Worm (Caenorhabditis elegans): Measurements from ENCODE around the gene Y38H6C.15.

Gene Y38H6C.15

ce11 chrV:20551096-20551495 lies 15.0 kb upstream of the Y38H6C.15 start, which contains the start of gene Y38H6C.20:
Gene Y38H6C.20 (minus strand): TSS chrV:20551196.
- no peak for TF ChIP-seq ceh-2 (tag; optimal IDR thresholded peaks at IDR 0.05)
- TF ChIP-seq che-1 (tag; optimal IDR thresholded peaks at IDR 0.05) = no peak
- no peak for TF ChIP-seq ahr-1 (tag; optimal IDR thresholded peaks at IDR 0.05)
- TF ChIP-seq ets-4 (tag; optimal IDR thresholded peaks at IDR 0.05) = no peak
- TF ChIP-seq hlh-15 (tag; optimal IDR thresholded peaks at IDR 0.05) = no peak
- TF ChIP-seq hlh-30 (tag; optimal IDR thresholded peaks at IDR 0.05; ENCODE audit: insufficient read depth) = no peak
- TF ChIP-seq rnt-1 (tag; optimal IDR thresholded peaks at IDR 0.05) = no peak
- TF ChIP-seq lin-11 (tag; optimal IDR thresholded peaks at IDR 0.05) = no peak
- TF ChIP-seq pha-2 (tag; optimal IDR thresholded peaks at IDR 0.05) = no peak
- TF ChIP-seq pha-4 (tag; optimal IDR thresholded peaks at IDR 0.05) = no peak

- TF ChIP-seq eyg-1 (tag; optimal IDR thresholded peaks at IDR 0.05) (no peak), hlh-13 (GFP tag; optimal IDR thresholded peaks at IDR 0.05) (no peak), sdc-2 (tag; optimal IDR thresholded peaks at IDR 0.05) (no peak), Y22D7AL.16 (tag; optimal IDR thresholded peaks at IDR 0.05) (no peak), pax-1 (tag; optimal IDR thresholded peaks at IDR 0.05) (no peak), lim-6 (tag; optimal IDR thresholded peaks at IDR 0.05) (no peak), C08G9.2 (tag; optimal IDR thresholded peaks at IDR 0.05) (no peak), ceh-24 (tag; optimal IDR thresholded peaks at IDR 0.05) (no peak), syd-9 (tag; optimal IDR thresholded peaks at IDR 0.05) (no peak), ceh-6 (GFP tag; optimal IDR thresholded peaks at IDR 0.05) (no peak), ets-4 (tag; optimal IDR thresholded peaks at IDR 0.05) (no peak), ceh-2 (tag; optimal IDR thresholded peaks at IDR 0.05) (no peak), elt-4 (tag; optimal IDR thresholded peaks at IDR 0.05) (no peak), dve-1 (tag; optimal IDR thresholded peaks at IDR 0.05) (no peak), pag-3 (tag; optimal IDR thresholded peaks at IDR 0.05; ENCODE audit: borderline replicate concordance) (no peak), npax-4 (tag; optimal IDR thresholded peaks at IDR 0.05) (no peak), C38D4.7 (GFP tag; optimal IDR thresholded peaks at IDR 0.05) (no peak), ceh-22 (tag; optimal IDR thresholded peaks at IDR 0.05) (no peak)
Measured at ce11 chrV:20547048-20547447, 10.9 kb upstream of the Y38H6C.15 start, which contains the start of gene Y38H6C.18. Gene Y38H6C.18 (minus strand): TSS chrV:20547148.

ce11 chrV:20545742-20546141 lies 9.6 kb upstream of the Y38H6C.15 start:
- TF ChIP-seq unc-86 (tag; optimal IDR thresholded peaks at IDR 0.05) (no peak), elt-2 (tag; optimal IDR thresholded peaks at IDR 0.05) (no peak), ets-4 (tag; optimal IDR thresholded peaks at IDR 0.05) (no peak), pqm-1 (tag; optimal IDR thresholded peaks at IDR 0.05) (no peak), tbx-2 (tag; optimal IDR thresholded peaks at IDR 0.05) (no peak), ceh-9 (tag; optimal IDR thresholded peaks at IDR 0.05) (no peak), T23F11.4 (GFP tag; optimal IDR thresholded peaks at IDR 0.05) (no peak), hlh-6 (tag; optimal IDR thresholded peaks at IDR 0.05) (no peak), pros-1 (tag; optimal IDR thresholded peaks at IDR 0.05) (no peak), pag-3 (tag; optimal IDR thresholded peaks at IDR 0.05; ENCODE audit: borderline replicate concordance) (no peak), ceh-34 (tag; optimal IDR thresholded peaks at IDR 0.05) (no peak), ref-2 (tag; optimal IDR thresholded peaks at IDR 0.05) (no peak), odd-2 (tag; optimal IDR thresholded peaks at IDR 0.05) (no peak)

ce11 chrV:20544610-20545009 lies 8.5 kb upstream of the Y38H6C.15 start:
- TF ChIP-seq K02D7.2 (tag; optimal IDR thresholded peaks at IDR 0.05) (no peak), sdc-2 (tag; optimal IDR thresholded peaks at IDR 0.05) (no peak), ref-2 (tag; optimal IDR thresholded peaks at IDR 0.05) (no peak), hlh-30 (tag; optimal IDR thresholded peaks at IDR 0.05; ENCODE audit: insufficient read depth) (no peak), npax-4 (tag; optimal IDR thresholded peaks at IDR 0.05) (no peak), elt-2 (tag; optimal IDR thresholded peaks at IDR 0.05) (no peak), unc-42 (tag; optimal IDR thresholded peaks at IDR 0.05) (no peak), Y22D7AL.16 (tag; optimal IDR thresholded peaks at IDR 0.05) (no peak), nhr-232 (tag; optimal IDR thresholded peaks at IDR 0.05) (no peak), odd-2 (tag; optimal IDR thresholded peaks at IDR 0.05) (no peak), K09A11.1 (tag; optimal IDR thresholded peaks at IDR 0.05; ENCODE audit: insufficient read depth) (no peak), pag-3 (tag; optimal IDR thresholded peaks at IDR 0.05; ENCODE audit: borderline replicate concordance) (no peak), ceh-22 (tag; optimal IDR thresholded peaks at IDR 0.05) (no peak), ceh-19 (GFP tag; optimal IDR thresholded peaks at IDR 0.05) (no peak)
